Worm (Caenorhabditis elegans): ENCODE results near the gene mfsd-12.

mfsd-12 gene

DNA sequence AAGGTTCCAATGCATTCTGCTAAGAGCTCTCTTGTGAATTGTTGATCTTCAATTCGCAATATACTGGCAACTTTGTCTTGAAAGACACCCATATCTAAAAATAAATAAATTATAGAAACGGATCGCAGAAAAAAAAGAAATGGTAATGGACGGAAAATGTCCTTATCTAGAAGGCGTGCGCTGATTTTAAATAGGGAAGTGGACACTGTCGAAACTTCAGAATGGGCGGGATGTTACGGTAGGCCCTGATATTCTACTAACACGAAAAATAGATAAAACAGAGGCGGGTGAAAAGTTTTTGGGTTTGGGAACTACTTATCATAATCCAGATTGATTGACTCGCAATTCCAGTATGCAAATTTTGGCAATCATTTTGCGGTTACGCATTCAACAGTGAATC is 37.0 kb downstream of the mfsd-12 start, which contains the start of gene aqp-8:
Gene aqp-8, minus strand, starts transcription at position 101 of the 400 bp plus-strand sequence.
- TF ChIP-seq F33H1.4 (GFP tag; IDR thresholded peaks at IDR 0.05) = no peak
- no peak for TF ChIP-seq K12H6.12 (tag; optimal IDR thresholded peaks at IDR 0.05)
- no peak for TF ChIP-seq cebp-1 (GFP tag; IDR thresholded peaks at IDR 0.05)
- no peak for TF ChIP-seq cebp-1 (tag; optimal IDR thresholded peaks at IDR 0.05)
- TF ChIP-seq nhr-179 (tag; optimal IDR thresholded peaks at IDR 0.05) = no peak
- no peak for TF ChIP-seq rcor-1 (GFP tag; IDR thresholded peaks at IDR 0.05)
- TF ChIP-seq hlh-26 (GFP tag; conservative IDR thresholded peaks at IDR 0.05) = no peak
- no peak for TF ChIP-seq F52B5.7 (tag; optimal IDR thresholded peaks at IDR 0.05)
- no peak for TF ChIP-seq B0261.1 (tag; optimal IDR thresholded peaks at IDR 0.05)
- TF ChIP-seq pbrm-1 (GFP tag; IDR thresholded peaks at IDR 0.05) = no peak
- no peak for TF ChIP-seq zim-3 (tag; optimal IDR thresholded peaks at IDR 0.05)
- no peak for TF ChIP-seq ceh-27 (GFP tag; optimal IDR thresholded peaks at IDR 0.05)

DNA sequence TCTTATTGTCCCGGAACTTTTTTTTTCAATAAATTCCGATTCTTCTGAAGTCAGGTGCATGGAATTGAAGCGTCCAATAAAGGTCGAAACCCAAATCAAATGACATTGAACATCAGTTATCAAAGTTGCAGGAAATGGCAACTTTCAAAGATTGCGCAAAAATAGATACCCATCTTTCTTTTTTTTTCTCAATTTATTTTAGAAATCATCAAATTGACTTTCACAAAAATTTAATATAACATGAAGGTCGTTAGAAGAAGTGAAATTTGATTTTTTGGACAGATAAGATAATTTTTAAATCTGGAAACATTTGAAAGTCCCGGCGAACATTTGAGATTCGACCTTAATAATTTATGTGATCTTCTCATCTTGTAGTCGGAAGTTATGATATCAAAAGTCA is 37.8 kb downstream of the mfsd-12 start:
- TF ChIP-seq Y95B8A.8 (GFP tag; IDR thresholded peaks at IDR 0.05) (no peak), Y67H2A.10 (GFP tag; conservative IDR thresholded peaks at IDR 0.05) (no peak), snpc-3.4 (tag; optimal IDR thresholded peaks at IDR 0.05) (no peak), F23B12.7 (tag; optimal IDR thresholded peaks at IDR 0.05; ENCODE audit: insufficient read depth) (no peak), rcor-1 (GFP tag; IDR thresholded peaks at IDR 0.05) (no peak), nfya-2 (GFP tag; IDR thresholded peaks at IDR 0.05) (no peak), mes-4 (tag; optimal IDR thresholded peaks at IDR 0.05) (no peak), F37B4.10 (GFP tag; IDR thresholded peaks at IDR 0.05) (no peak), nhr-179 (tag; optimal IDR thresholded peaks at IDR 0.05) (no peak), tlf-1 (GFP tag; optimal IDR thresholded peaks at IDR 0.05) (no peak), nfyb-1 (GFP tag; IDR thresholded peaks at IDR 0.05) (no peak), bed-1 (GFP tag; IDR thresholded peaks at IDR 0.05) (no peak)

- no peak for TF ChIP-seq snpc-4 (GFP tag; optimal IDR thresholded peaks at IDR 0.05)
- peak in 2 of 4 experiments; percentile 2 to 8 for TF ChIP-seq snpc-4 (tag; optimal IDR thresholded peaks at IDR 0.05)
- peak; percentile 97 for TF ChIP-seq nhr-80 (tag; optimal IDR thresholded peaks at IDR 0.05)
- no peak for TF ChIP-seq madf-10 (tag; optimal IDR thresholded peaks at IDR 0.05)
- TF ChIP-seq tbp1 (GFP tag; optimal IDR thresholded peaks at IDR 0.05) = peak; percentile 7
- no peak for TF ChIP-seq rcor-1 (GFP tag; IDR thresholded peaks at IDR 0.05)
- no peak for TF ChIP-seq D2030.7 (GFP tag; IDR thresholded peaks at IDR 0.05)
- peak; percentile 29; the same call in 1 of the 2 replicates for TF ChIP-seq mcd-1 (GFP tag; IDR thresholded peaks at IDR 0.05)
- TF ChIP-seq lin-35 (GFP tag; optimal IDR thresholded peaks at IDR 0.05) = peak in 1 of 3 experiments; percentile 21
- no peak for TF ChIP-seq tlf-1 (GFP tag; optimal IDR thresholded peaks at IDR 0.05)
- no peak for TF ChIP-seq F55B11.4 (tag; optimal IDR thresholded peaks at IDR 0.05; ENCODE audit: borderline replicate concordance, insufficient read depth)
- TF ChIP-seq Y95B8A.8 (GFP tag; IDR thresholded peaks at IDR 0.05) = no peak
- TF ChIP-seq ets-4 (GFP tag; optimal IDR thresholded peaks at IDR 0.05) = peak; percentile 77
- TF ChIP-seq ccch-3 (GFP tag; optimal IDR thresholded peaks at IDR 0.05) = no peak
- TF ChIP-seq ZK185.1 (tag; optimal IDR thresholded peaks at IDR 0.05; ENCODE audit: poor library complexity, severe bottlenecking) = peak; percentile 45
- TF ChIP-seq pbrm-1 (GFP tag; IDR thresholded peaks at IDR 0.05) = 0 out of 2 replicates have a peak, but pooled peaks have one; percentile 35
- TF ChIP-seq B0019.2 (GFP tag; conservative IDR thresholded peaks at IDR 0.05) = no peak
- TF ChIP-seq madf-6 (GFP tag; IDR thresholded peaks at IDR 0.05) = no peak
- TF ChIP-seq lin-40 (tag; optimal IDR thresholded peaks at IDR 0.05) = peak; percentile 23
- no peak for TF ChIP-seq C06A6.2 (GFP tag; conservative IDR thresholded peaks at IDR 0.05)
- TF ChIP-seq attf-5 (GFP tag; optimal IDR thresholded peaks at IDR 0.05) = peak; percentile 9
- TF ChIP-seq cebp-1 (GFP tag; IDR thresholded peaks at IDR 0.05) = no peak
- peak; percentile 59 for TF ChIP-seq cebp-1 (tag; optimal IDR thresholded peaks at IDR 0.05)
- no peak for TF ChIP-seq B0261.1 (tag; optimal IDR thresholded peaks at IDR 0.05)
- TF ChIP-seq F37B4.10 (GFP tag; IDR thresholded peaks at IDR 0.05) = no peak
- TF ChIP-seq rpc-1 (optimal IDR thresholded peaks at IDR 0.05) = no peak
- TF ChIP-seq rpc-1 (tag; optimal IDR thresholded peaks at IDR 0.05) = no peak
- peak; percentile 8 for TF ChIP-seq lin-54 (GFP tag; optimal IDR thresholded peaks at IDR 0.05)
- TF ChIP-seq F10E7.11 (tag; optimal IDR thresholded peaks at IDR 0.05) = no peak
- TF ChIP-seq lin-26 (GFP tag; IDR thresholded peaks at IDR 0.05) = no peak
- peak; percentile 71 for TF ChIP-seq dox-1 (GFP tag; IDR thresholded peaks at IDR 0.05)
Measured at ce11 chrX:4706755-4707226, 38.9 kb downstream of the mfsd-12 start, which contains the start of gene dhhc-10. dhhc-10 (plus strand) TSS chrX:4707176.
